Fruit fly (Drosophila melanogaster): Measurements from ENCODE around the gene TotC.

TotC gene

dm6 chr3R:20823704-20824454 lies 48.9 kb upstream of the TotC start, which contains the start of gene CG17272 (continued):
- TF ChIP-seq CG12769 (tag; optimal IDR thresholded peaks at IDR 0.05): peak; percentile 44
- no peak for TF ChIP-seq Hr78 (GFP tag; optimal IDR thresholded peaks at IDR 0.05)
- no peak for TF ChIP-seq salm (tag; optimal IDR thresholded peaks at IDR 0.05)
- TF ChIP-seq kah (GFP tag; optimal IDR thresholded peaks at IDR 0.05): peak; percentile 97
- TF ChIP-seq Xrp1 (GFP tag; IDR thresholded peaks at IDR 0.05): no peak
- TF ChIP-seq fd3F (GFP tag; optimal IDR thresholded peaks at IDR 0.05): no peak
- peak; percentile 12 for TF ChIP-seq CG12391 (tag; optimal IDR thresholded peaks at IDR 0.05)
- peak; percentile 49 for TF ChIP-seq MBD-R2 (GFP tag; IDR thresholded peaks at IDR 0.05)
- no peak for TF ChIP-seq nerfin-2 (GFP tag; IDR thresholded peaks at IDR 0.05; ENCODE audit: partially characterized antibody)
- peak; percentile 14 for TF ChIP-seq CG12659 (GFP tag; optimal IDR thresholded peaks at IDR 0.05)
- TF ChIP-seq Dp (GFP tag; optimal IDR thresholded peaks at IDR 0.05): peak; percentile 57
- peak; percentile 50 for TF ChIP-seq CG15514 (GFP tag; optimal IDR thresholded peaks at IDR 0.05)
- TF ChIP-seq CG4617 (GFP tag; optimal IDR thresholded peaks at IDR 0.05; ENCODE audit: borderline replicate concordance): peak; percentile 45
- no peak for TF ChIP-seq gcm (GFP tag; optimal IDR thresholded peaks at IDR 0.05)
- peak; percentile 35 for TF ChIP-seq zen (tag; optimal IDR thresholded peaks at IDR 0.05)
- TF ChIP-seq en (GFP tag; optimal IDR thresholded peaks at IDR 0.05): no peak
- TF ChIP-seq CG17802 (tag; optimal IDR thresholded peaks at IDR 0.05): no peak
- peak; percentile 13 for TF ChIP-seq CG8924 (tag; optimal IDR thresholded peaks at IDR 0.05)
- TF ChIP-seq CG5245 (GFP tag; optimal IDR thresholded peaks at IDR 0.05): no peak
- TF ChIP-seq YL-1 (GFP tag; optimal IDR thresholded peaks at IDR 0.05): peak; percentile 39
- no peak for TF ChIP-seq gsb (GFP tag; IDR thresholded peaks at IDR 0.05)
- no peak for TF ChIP-seq CG18619 (GFP tag; optimal IDR thresholded peaks at IDR 0.05)
- peak; percentile 18 for TF ChIP-seq CG30020 (tag; optimal IDR thresholded peaks at IDR 0.05)
- no peak for TF ChIP-seq her (GFP tag; optimal IDR thresholded peaks at IDR 0.05)
- TF ChIP-seq CG11560 (tag; IDR thresholded peaks at IDR 0.05): no peak
- TF ChIP-seq run (tag; optimal IDR thresholded peaks at IDR 0.05): no peak
- TF ChIP-seq row (GFP tag; IDR thresholded peaks at IDR 0.05): peak; percentile 48; the same call in 1 of the 3 replicates
- no peak for TF ChIP-seq Dip2 (GFP tag; IDR thresholded peaks at IDR 0.05)
- TF ChIP-seq MTF-1 (GFP tag; optimal IDR thresholded peaks at IDR 0.05; ENCODE audit: borderline replicate concordance): no peak
- peak; percentile 83 for TF ChIP-seq scrt (GFP tag; optimal IDR thresholded peaks at IDR 0.05)
- no peak for TF ChIP-seq ap (GFP tag; IDR thresholded peaks at IDR 0.05)
- TF ChIP-seq slp2 (GFP tag; optimal IDR thresholded peaks at IDR 0.05): no peak
- TF ChIP-seq hth (optimal IDR thresholded peaks at IDR 0.05): no peak
- no peak for TF ChIP-seq stc (GFP tag; IDR thresholded peaks at IDR 0.05)
- peak; percentile 3 for TF ChIP-seq gem (tag; optimal IDR thresholded peaks at IDR 0.05)
- no peak for TF ChIP-seq CG12299 (tag; optimal IDR thresholded peaks at IDR 0.05)
- no peak for TF ChIP-seq bab2 (GFP tag; optimal IDR thresholded peaks at IDR 0.05)
- peak; percentile 74 for TF ChIP-seq Med (GFP tag)
- no peak for TF ChIP-seq CG4854 (GFP tag; optimal IDR thresholded peaks at IDR 0.05)
- TF ChIP-seq BEAF-32 (GFP tag; optimal IDR thresholded peaks at IDR 0.05): peak; percentile 19
- no peak for TF ChIP-seq kay (GFP tag; optimal IDR thresholded peaks at IDR 0.05)
- TF ChIP-seq CoRest (tag; optimal IDR thresholded peaks at IDR 0.05): peak; percentile 70
- no peak for TF ChIP-seq CG8944 (GFP tag; optimal IDR thresholded peaks at IDR 0.05)
- no peak for TF ChIP-seq CG6689 (GFP tag; IDR thresholded peaks at IDR 0.05)
- no peak for TF ChIP-seq so (GFP tag; IDR thresholded peaks at IDR 0.05)
- peak; percentile 48 for TF ChIP-seq Myb (GFP tag; optimal IDR thresholded peaks at IDR 0.05)
- TF ChIP-seq CG33557 (GFP tag; optimal IDR thresholded peaks at IDR 0.05): no peak
- no peak for TF ChIP-seq lbe (GFP tag; optimal IDR thresholded peaks at IDR 0.05)
- TF ChIP-seq stwl (tag; optimal IDR thresholded peaks at IDR 0.05): peak; percentile 88

All from whole organism, embryonic.